Comparison of ENCODE assay signal across 1 fruit fly cellular context in the genomic region with DNA sequence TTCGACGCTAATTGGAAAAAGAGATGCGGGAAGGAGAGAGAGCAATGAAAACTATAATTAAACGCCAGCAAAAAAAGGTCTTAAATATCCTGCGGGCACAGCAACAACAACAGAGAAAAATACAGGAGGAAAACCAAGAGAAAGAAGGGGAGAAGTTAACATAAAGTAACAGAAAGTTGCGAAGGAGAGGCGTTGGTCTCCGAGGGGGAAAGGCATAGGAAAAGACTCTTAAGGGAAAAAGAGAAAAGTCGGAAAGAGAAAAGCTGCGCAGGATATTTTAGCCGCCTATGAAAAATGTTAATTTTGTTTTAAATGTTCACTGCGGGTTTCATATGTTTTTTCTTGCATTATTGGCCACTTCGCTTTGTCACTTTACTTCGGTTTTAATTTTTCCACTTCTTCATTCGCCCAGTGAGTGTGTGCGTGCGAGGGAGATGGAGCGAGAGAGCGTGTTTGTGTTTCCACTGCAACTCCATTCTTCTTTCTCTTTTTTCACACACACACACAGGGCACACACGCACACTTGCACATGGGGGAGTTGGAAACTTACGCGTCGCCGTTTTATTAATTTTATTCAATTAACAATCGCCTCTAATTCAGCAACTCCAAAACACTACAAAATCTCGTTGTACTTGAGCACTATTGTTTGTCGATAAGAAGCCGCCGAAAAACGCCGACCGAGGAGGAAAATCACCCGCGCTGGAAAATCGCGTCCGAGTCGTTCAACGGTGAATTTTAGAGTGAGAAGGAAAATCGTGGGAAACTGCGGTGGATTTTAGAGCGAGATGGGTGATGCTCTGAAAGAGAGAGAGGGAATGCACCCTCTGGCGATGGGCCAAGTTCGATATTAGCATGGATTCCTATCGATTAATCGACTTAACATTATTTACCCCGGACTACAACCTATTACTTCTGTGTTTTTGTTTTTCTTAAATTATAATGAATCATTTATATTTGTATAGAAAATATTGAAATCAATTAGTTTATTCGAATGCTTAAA.
TF ChIP-seq lines count a peak whose summit lies in the region.

A gene (minus strand): TSS at position 810 of the 1,000 bp plus-strand sequence.

TF ChIP-seq in whole organism, embryonic, 481 proteins besides CTCF, POLR2A, EP300 and RAD21 (continued from another document and continues in another):
- TF ChIP-seq exex (tag; optimal IDR thresholded peaks at IDR 0.05; lab: Kevin White, UChicago) (no peak), eve (GFP tag; optimal IDR thresholded peaks at IDR 0.05; lab: Kevin White, UChicago) (no peak), ara (GFP tag; IDR thresholded peaks at IDR 0.05; lab: Robert Waterston, UW) (no peak), Taf1 (GFP tag; IDR thresholded peaks at IDR 0.05; lab: Robert Waterston, UW) (no peak), CG10654 (GFP tag; optimal IDR thresholded peaks at IDR 0.05; lab: Kevin White, UChicago) (no peak), Meics (GFP tag; optimal IDR thresholded peaks at IDR 0.05; lab: Kevin White, UChicago) (peak; percentile 14), Poxn (GFP tag; IDR thresholded peaks at IDR 0.05; lab: Robert Waterston, UW) (no peak), CG32767 (GFP tag; IDR thresholded peaks at IDR 0.05; lab: Robert Waterston, UW) (peak; percentile 56), CG14050 (GFP tag; IDR thresholded peaks at IDR 0.05; lab: Robert Waterston, UW) (no peak), croc (GFP tag; conservative IDR thresholded peaks at IDR 0.05; lab: Robert Waterston, UW) (no peak), HLH3B (GFP tag; IDR thresholded peaks at IDR 0.05; lab: Robert Waterston, UW) (no peak), CG34376 (GFP tag; optimal IDR thresholded peaks at IDR 0.05; lab: Kevin White, UChicago) (peak; percentile 43), tll (GFP tag; optimal IDR thresholded peaks at IDR 0.05; lab: Kevin White, UChicago) (peak in 1 of 2 experiments; percentile 68), shn (GFP tag; optimal IDR thresholded peaks at IDR 0.05; lab: Kevin White, UChicago) (no peak), HLH54F (GFP tag; optimal IDR thresholded peaks at IDR 0.05; lab: Kevin White, UChicago) (no peak), CG14860 (GFP tag; IDR thresholded peaks at IDR 0.05; lab: Robert Waterston, UW; ENCODE audit: partially characterized antibody) (peak; percentile 65), inv (GFP tag; IDR thresholded peaks at IDR 0.05; lab: Robert Waterston, UW; ENCODE audit: partially characterized antibody) (peak; percentile 67), sens-2 (GFP tag; IDR thresholded peaks at IDR 0.05; lab: Robert Waterston, UW) (no peak), CG9609 (GFP tag; optimal IDR thresholded peaks at IDR 0.05; lab: Kevin White, UChicago) (no peak), CG11560 (tag; IDR thresholded peaks at IDR 0.05; lab: Robert Waterston, UW) (peak; percentile 87; the same call in 2 of the 3 replicates), gro (GFP tag; optimal IDR thresholded peaks at IDR 0.05; lab: Kevin White, UChicago) (peak; percentile 65), salm (tag; optimal IDR thresholded peaks at IDR 0.05; lab: Kevin White, UChicago) (no peak), Hr78 (GFP tag; optimal IDR thresholded peaks at IDR 0.05; lab: Kevin White, UChicago) (no peak), CG9876 (GFP tag; optimal IDR thresholded peaks at IDR 0.05; lab: Kevin White, UChicago) (no peak), CG13775 (GFP tag; optimal IDR thresholded peaks at IDR 0.05; lab: Kevin White, UChicago) (no peak), Dip3 (GFP tag; optimal IDR thresholded peaks at IDR 0.05; lab: Kevin White, UChicago) (no peak), twi (tag; optimal IDR thresholded peaks at IDR 0.05; lab: Kevin White, UChicago) (no peak), CG9797 (GFP tag; optimal IDR thresholded peaks at IDR 0.05; lab: Kevin White, UChicago) (peak; percentile 3), dysf (GFP tag; IDR thresholded peaks at IDR 0.05; lab: Robert Waterston, UW) (no peak), ATbp (GFP tag; optimal IDR thresholded peaks at IDR 0.05; lab: Kevin White, UChicago) (no peak), Tbp (GFP tag; optimal IDR thresholded peaks at IDR 0.05; lab: Kevin White, UChicago) (no peak), repo (GFP tag; optimal IDR thresholded peaks at IDR 0.05; lab: Kevin White, UChicago) (no peak), ci (GFP tag; IDR thresholded peaks at IDR 0.05; lab: Robert Waterston, UW) (peak; percentile 55; the same call in 2 of the 3 replicates), mld (GFP tag; IDR thresholded peaks at IDR 0.05; lab: Robert Waterston, UW; ENCODE audit: partially characterized antibody) (peak; percentile 38; the same call in 1 of the 3 replicates), row (GFP tag; IDR thresholded peaks at IDR 0.05; lab: Robert Waterston, UW) (peak; percentile 63), CG15696 (tag; optimal IDR thresholded peaks at IDR 0.05; lab: Kevin White, UChicago) (no peak), GATAe (GFP tag; conservative IDR thresholded peaks at IDR 0.05; lab: Robert Waterston, UW) (no peak), CG34224 (GFP tag; IDR thresholded peaks at IDR 0.05; lab: Robert Waterston, UW; ENCODE audit: partially characterized antibody) (0 out of 3 replicates have a peak, but pooled peaks have one; percentile 29), CG2712 (tag; optimal IDR thresholded peaks at IDR 0.05; lab: Kevin White, UChicago) (peak; percentile 31), slou (GFP tag; optimal IDR thresholded peaks at IDR 0.05; lab: Kevin White, UChicago) (no peak), usp (GFP tag; optimal IDR thresholded peaks at IDR 0.05; lab: Kevin White, UChicago) (no peak), lmd (GFP tag; IDR thresholded peaks at IDR 0.05; lab: Robert Waterston, UW) (no peak), gsb (GFP tag; IDR thresholded peaks at IDR 0.05; lab: Robert Waterston, UW) (no peak), phol (tag; optimal IDR thresholded peaks at IDR 0.05; lab: Kevin White, UChicago) (no peak), CG5953 (GFP tag; IDR thresholded peaks at IDR 0.05; lab: Robert Waterston, UW) (no peak), CG7928 (GFP tag; optimal IDR thresholded peaks at IDR 0.05; lab: Kevin White, UChicago) (no peak), unpg (GFP tag; optimal IDR thresholded peaks at IDR 0.05; lab: Kevin White, UChicago) (peak; percentile 28), caup (GFP tag; optimal IDR thresholded peaks at IDR 0.05; lab: Kevin White, UChicago; ENCODE audit: severe bottlenecking) (peak; percentile 33), Jarid2 (GFP tag; optimal IDR thresholded peaks at IDR 0.05; lab: Kevin White, UChicago) (peak; percentile 86), br (optimal IDR thresholded peaks at IDR 0.05; lab: Kevin White, UChicago) (no peak), pfk (GFP tag; optimal IDR thresholded peaks at IDR 0.05; lab: Kevin White, UChicago) (no peak), danr (GFP tag; IDR thresholded peaks at IDR 0.05; lab: Robert Waterston, UW) (no peak), CG33213 (GFP tag; optimal IDR thresholded peaks at IDR 0.05; lab: Kevin White, UChicago) (peak; percentile 20), Fer3 (tag; optimal IDR thresholded peaks at IDR 0.05; lab: Kevin White, UChicago) (no peak), Ets65A (GFP tag; lab: Kevin White, UChicago) (no peak), wor (GFP tag; IDR thresholded peaks at IDR 0.05; lab: Robert Waterston, UW) (no peak), oc (tag; optimal IDR thresholded peaks at IDR 0.05; lab: Kevin White, UChicago) (no peak), CG13296 (GFP tag; optimal IDR thresholded peaks at IDR 0.05; lab: Kevin White, UChicago) (peak; percentile 1), D (optimal IDR thresholded peaks at IDR 0.05; lab: Kevin White, UChicago) (peak; percentile 25), D (GFP tag; optimal IDR thresholded peaks at IDR 0.05; lab: Kevin White, UChicago) (no peak), yki (optimal IDR thresholded peaks at IDR 0.05; lab: Kevin White, UChicago) (no peak), lab (GFP tag; optimal IDR thresholded peaks at IDR 0.05; lab: Kevin White, UChicago) (peak; percentile 27), CG12391 (tag; optimal IDR thresholded peaks at IDR 0.05; lab: Kevin White, UChicago) (no peak), CG6813 (GFP tag; optimal IDR thresholded peaks at IDR 0.05; lab: Kevin White, UChicago) (peak; percentile 26), CG1647 (GFP tag; optimal IDR thresholded peaks at IDR 0.05; lab: Kevin White, UChicago) (no peak), toy (GFP tag; IDR thresholded peaks at IDR 0.05; lab: Robert Waterston, UW) (no peak), crol (GFP tag; IDR thresholded peaks at IDR 0.05; lab: Robert Waterston, UW) (peak; percentile 33; the same call in 1 of the 2 replicates), so (GFP tag; IDR thresholded peaks at IDR 0.05; lab: Robert Waterston, UW) (no peak), CG11085 (GFP tag; IDR thresholded peaks at IDR 0.05; lab: Robert Waterston, UW) (no peak), tap (tag; optimal IDR thresholded peaks at IDR 0.05; lab: Kevin White, UChicago) (no peak), CG6791 (GFP tag; IDR thresholded peaks at IDR 0.05; lab: Robert Waterston, UW; ENCODE audit: partially characterized antibody) (peak; percentile 68; the same call in 2 of the 3 replicates), CG16815 (GFP tag; optimal IDR thresholded peaks at IDR 0.05; lab: Kevin White, UChicago) (no peak), BtbVII (GFP tag; optimal IDR thresholded peaks at IDR 0.05; lab: Kevin White, UChicago) (peak; percentile 10), CG1024 (GFP tag; IDR thresholded peaks at IDR 0.05; lab: Robert Waterston, UW) (no peak), CG8281 (tag; optimal IDR thresholded peaks at IDR 0.05; lab: Kevin White, UChicago) (no peak), CG2889 (GFP tag; IDR thresholded peaks at IDR 0.05; lab: Robert Waterston, UW) (no peak), gt (GFP tag; IDR thresholded peaks at IDR 0.05; lab: Robert Waterston, UW) (no peak), CG14014 (GFP tag; IDR thresholded peaks at IDR 0.05; lab: Robert Waterston, UW) (peak; percentile 34; the same call in 1 of the 2 replicates), Lpt (GFP tag; optimal IDR thresholded peaks at IDR 0.05; lab: Kevin White, UChicago) (no peak), lov (optimal IDR thresholded peaks at IDR 0.05; lab: Kevin White, UChicago) (no peak), lov (GFP tag; IDR thresholded peaks at IDR 0.05; lab: Robert Waterston, UW) (no peak), CG3838 (GFP tag; optimal IDR thresholded peaks at IDR 0.05; lab: Kevin White, UChicago) (no peak), pum (GFP tag; optimal IDR thresholded peaks at IDR 0.05; lab: Kevin White, UChicago) (no peak), NC2β (GFP tag; optimal IDR thresholded peaks at IDR 0.05; lab: Kevin White, UChicago) (peak; percentile 9), CG11247 (GFP tag; IDR thresholded peaks at IDR 0.05; lab: Robert Waterston, UW) (no peak), NK7.1 (GFP tag; optimal IDR thresholded peaks at IDR 0.05; lab: Kevin White, UChicago) (peak; percentile 13), CG6175 (GFP tag; IDR thresholded peaks at IDR 0.05; lab: Robert Waterston, UW) (no peak), CG1832 (GFP tag; optimal IDR thresholded peaks at IDR 0.05; lab: Kevin White, UChicago) (peak; percentile 97), CG15073 (GFP tag; optimal IDR thresholded peaks at IDR 0.05; lab: Kevin White, UChicago) (no peak), CG10543 (GFP tag; optimal IDR thresholded peaks at IDR 0.05; lab: Kevin White, UChicago) (peak; percentile 41), Fer2 (tag; optimal IDR thresholded peaks at IDR 0.05; lab: Kevin White, UChicago) (no peak), tx (GFP tag; optimal IDR thresholded peaks at IDR 0.05; lab: Kevin White, UChicago) (no peak), stwl (tag; optimal IDR thresholded peaks at IDR 0.05; lab: Kevin White, UChicago) (peak; percentile 45), CG15269 (tag; optimal IDR thresholded peaks at IDR 0.05; lab: Kevin White, UChicago) (no peak), Dp (GFP tag; optimal IDR thresholded peaks at IDR 0.05; lab: Kevin White, UChicago) (no peak), fd3F (GFP tag; optimal IDR thresholded peaks at IDR 0.05; lab: Kevin White, UChicago) (no peak), CG8388 (GFP tag; optimal IDR thresholded peaks at IDR 0.05; lab: Kevin White, UChicago) (no peak), CkIIα-i1 (GFP tag; IDR thresholded peaks at IDR 0.05; lab: Robert Waterston, UW) (no peak), CG7556 (GFP tag; optimal IDR thresholded peaks at IDR 0.05; lab: Kevin White, UChicago) (no peak), CG11723 (GFP tag; optimal IDR thresholded peaks at IDR 0.05; lab: Kevin White, UChicago) (peak; percentile 9), bsh (GFP tag; optimal IDR thresholded peaks at IDR 0.05; lab: Kevin White, UChicago) (peak in 1 of 2 experiments; percentile 47), CG12942 (GFP tag; optimal IDR thresholded peaks at IDR 0.05; lab: Kevin White, UChicago) (no peak), aop (GFP tag; IDR thresholded peaks at IDR 0.05; lab: Robert Waterston, UW) (no peak), CG8290 (GFP tag; optimal IDR thresholded peaks at IDR 0.05; lab: Kevin White, UChicago) (no peak), CG8290 (tag; optimal IDR thresholded peaks at IDR 0.05; lab: Kevin White, UChicago) (peak; percentile 20 to 60), sens (GFP tag; lab: Kevin White, UChicago) (peak; percentile 90), Fer1 (GFP tag; optimal IDR thresholded peaks at IDR 0.05; lab: Kevin White, UChicago) (peak; percentile 43), CG4820 (GFP tag; optimal IDR thresholded peaks at IDR 0.05; lab: Kevin White, UChicago) (no peak), Asciz (GFP tag; optimal IDR thresholded peaks at IDR 0.05; lab: Kevin White, UChicago) (no peak), CG16813 (GFP tag; IDR thresholded peaks at IDR 0.05; lab: Robert Waterston, UW; ENCODE audit: partially characterized antibody) (peak; percentile 74), nom (GFP tag; optimal IDR thresholded peaks at IDR 0.05; lab: Kevin White, UChicago) (peak; percentile 54), NfI (GFP tag; optimal IDR thresholded peaks at IDR 0.05; lab: Kevin White, UChicago) (peak; percentile 37), CG42726 (GFP tag; IDR thresholded peaks at IDR 0.05; lab: Robert Waterston, UW; ENCODE audit: partially characterized antibody) (peak; percentile 80), MBD-R2 (GFP tag; IDR thresholded peaks at IDR 0.05; lab: Robert Waterston, UW) (peak; percentile 37; the same call in 1 of the 2 replicates), Aef1 (GFP tag; IDR thresholded peaks at IDR 0.05; lab: Robert Waterston, UW) (no peak), Trl (optimal IDR thresholded peaks at IDR 0.05; lab: Kevin White, UChicago) (peak; percentile 47 to 74), Trl (GFP tag; optimal IDR thresholded peaks at IDR 0.05; lab: Kevin White, UChicago) (no peak), gsb-n (tag; optimal IDR thresholded peaks at IDR 0.05; lab: Kevin White, UChicago) (no peak), nerfin-1 (tag; optimal IDR thresholded peaks at IDR 0.05; lab: Kevin White, UChicago) (peak; percentile 77), zfh1 (GFP tag; IDR thresholded peaks at IDR 0.05; lab: Robert Waterston, UW) (0 out of 3 replicates have a peak, but pooled peaks have one; percentile 42), CG12659 (GFP tag; optimal IDR thresholded peaks at IDR 0.05; lab: Kevin White, UChicago) (peak; percentile 55), CG7786 (GFP tag; optimal IDR thresholded peaks at IDR 0.05; lab: Kevin White, UChicago) (no peak)
